Fruit fly (Drosophila melanogaster) whole organism, embryonic: ENCODE data around the gene CG5498.
A peak's percentile ranks its signal among the peaks of the same experiment; 100 is the strongest.

Experiments
- Ada2b ChIP-seq: fragments of 200-800 bp; sonication (Bioruptor generic); IDR thresholded peaks from 2 replicates; pipeline ENCODE4 v1.3.6; 2022; ENCODE audit warnings: missing biosample characterization, missing genetic modification characterization
- Bgb ChIP-seq: fragments of 200-800 bp; sonication (Bioruptor generic); IDR thresholded peaks from 2 replicates; pipeline ENCODE4 v1.3.6; 2022; ENCODE audit warnings: missing biosample characterization, missing genetic modification characterization; ENCODE audit not compliant: partially characterized antibody
- C15 ChIP-seq: fragments of 200-800 bp; sonication (Bioruptor generic); IDR thresholded peaks from 3 replicates; pipeline ENCODE4 v1.3.6; 2022; ENCODE audit warnings: missing biosample characterization, missing genetic modification characterization
- CG10267 ChIP-seq: fragments of 200-800 bp; sonication (Bioruptor generic); optimal IDR thresholded peaks from 2 replicates; lab custom pipeline; 2018; ENCODE audit warnings: missing biosample characterization, mild to moderate bottlenecking, missing genetic modification characterization, moderate library complexity
- CG11085 ChIP-seq: fragments of 200-800 bp; sonication (Bioruptor generic); IDR thresholded peaks from 2 replicates; pipeline ENCODE4 v1.3.6; 2022; ENCODE audit warnings: missing biosample characterization, missing genetic modification characterization
- CG11247 ChIP-seq: fragments of 200-800 bp; sonication (Bioruptor generic); IDR thresholded peaks from 2 replicates; pipeline ENCODE4 v1.3.6; 2022; ENCODE audit warnings: missing biosample characterization, missing genetic modification characterization
- CG12942 ChIP-seq: fragments of 200-800 bp; sonication (Bioruptor generic); optimal IDR thresholded peaks from 3 replicates; lab custom pipeline; 2016; ENCODE audit warnings: missing biosample characterization, missing genetic modification characterization
- CG15479 ChIP-seq: fragments of 200-800 bp; sonication (Bioruptor generic); optimal IDR thresholded peaks from 3 replicates; lab custom pipeline; 2019; ENCODE audit warnings: missing biosample characterization, mild to moderate bottlenecking, missing genetic modification characterization, moderate library complexity
- CG1832 ChIP-seq: fragments of 200-800 bp; sonication (Bioruptor generic); optimal IDR thresholded peaks from 2 replicates; lab custom pipeline; 2017; ENCODE audit warnings: missing biosample characterization, mild to moderate bottlenecking, missing genetic modification characterization, inconsistent platforms
- CG18764 ChIP-seq: fragments of 200-800 bp; sonication (Bioruptor generic); optimal IDR thresholded peaks from 3 replicates; lab custom pipeline; 2016; ENCODE audit warnings: missing biosample characterization, missing genetic modification characterization
- CG30403 ChIP-seq: fragments of 200-800 bp; sonication (Bioruptor generic); optimal IDR thresholded peaks from 3 replicates; lab custom pipeline; 2016; ENCODE audit warnings: missing biosample characterization, missing genetic modification characterization
- CG33213 ChIP-seq: fragments of 200-800 bp; sonication (Bioruptor generic); optimal IDR thresholded peaks from 3 replicates; lab custom pipeline; 2016; ENCODE audit warnings: missing biosample characterization, missing genetic modification characterization
- CG4854 ChIP-seq: fragments of 200-800 bp; sonication (Bioruptor generic); optimal IDR thresholded peaks from 2 replicates; lab custom pipeline; 2016; ENCODE audit warnings: missing biosample characterization, missing genetic modification characterization, inconsistent platforms
- CG6791 ChIP-seq: fragments of 200-800 bp; sonication (Bioruptor generic); IDR thresholded peaks from 3 replicates; pipeline ENCODE4 v1.3.6; 2022; ENCODE audit warnings: missing biosample characterization, missing genetic modification characterization; ENCODE audit not compliant: partially characterized antibody
- CG7745 ChIP-seq: fragments of 200-800 bp; sonication (Bioruptor generic); optimal IDR thresholded peaks from 2 replicates; lab custom pipeline; 2018; ENCODE audit warnings: missing biosample characterization, mild to moderate bottlenecking, missing genetic modification characterization, moderate library complexity
- CG8944 ChIP-seq: fragments of 200-800 bp; sonication (Bioruptor generic); optimal IDR thresholded peaks from 3 replicates; lab custom pipeline; 2016; ENCODE audit warnings: missing biosample characterization, missing genetic modification characterization
- CG9876 ChIP-seq: fragments of 200-800 bp; sonication (Bioruptor generic); optimal IDR thresholded peaks from 2 replicates; lab custom pipeline; 2016; ENCODE audit warnings: missing biosample characterization, missing genetic modification characterization
- Dp ChIP-seq: fragments of 200-800 bp; sonication (Bioruptor generic); optimal IDR thresholded peaks from 2 replicates; lab custom pipeline; 2018; ENCODE audit warnings: missing biosample characterization, mild to moderate bottlenecking, missing genetic modification characterization, moderate library complexity
- Fer3 ChIP-seq: fragments of 200-800 bp; sonication (Bioruptor generic); optimal IDR thresholded peaks from 2 replicates; lab custom pipeline; 2018; ENCODE audit warnings: missing biosample characterization, mild to moderate bottlenecking, missing genetic modification characterization, moderate library complexity
- Hand ChIP-seq: fragments of 200-800 bp; sonication (Bioruptor generic); optimal IDR thresholded peaks from 2 replicates; lab custom pipeline; 2017; ENCODE audit warnings: mild to moderate bottlenecking, missing biosample characterization, missing genetic modification reagents, missing genetic modification characterization
- HmgZ ChIP-seq: fragments of 200-800 bp; sonication (Bioruptor generic); optimal IDR thresholded peaks from 2 replicates; lab custom pipeline; 2018; ENCODE audit warnings: missing biosample characterization, mild to moderate bottlenecking, missing genetic modification characterization
- Hr39 ChIP-seq: fragments of >200 bp; optimal IDR thresholded peaks from 2 replicates; lab custom pipeline; 2017
- Med ChIP-seq: fragments of 200-800 bp; sonication (Bioruptor generic); peaks from one replicate; lab custom pipeline; 2016; ENCODE audit warnings: missing biosample characterization, missing genetic modification characterization, mild to moderate bottlenecking, inconsistent platforms, moderate library complexity
- NFAT ChIP-seq: fragments of 200-800 bp; sonication (Bioruptor generic); IDR thresholded peaks from 2 replicates; pipeline ENCODE4 v1.3.6; 2022; ENCODE audit warnings: missing biosample characterization, missing genetic modification characterization
- NfI ChIP-seq: fragments of 200-800 bp; sonication (Bioruptor generic); optimal IDR thresholded peaks from 3 replicates; lab custom pipeline; 2018; ENCODE audit warnings: missing biosample characterization, mild to moderate bottlenecking, missing genetic modification characterization, moderate library complexity
- Pdp1 ChIP-seq, 2 experiments: fragments of 200-800 bp; sonication (Bioruptor generic); optimal IDR thresholded peaks; 3 replicates each; lab custom pipeline; 2016; ENCODE audit warnings: missing biosample characterization in 2 of 2, missing genetic modification characterization in 2 of 2, mild to moderate bottlenecking in 1 of 2, moderate library complexity in 1 of 2
- Poxn ChIP-seq: fragments of 200-800 bp; sonication (Bioruptor generic); IDR thresholded peaks from 2 replicates; pipeline ENCODE4 v1.3.6; 2022; ENCODE audit warnings: missing biosample characterization, missing genetic modification characterization
- Rx ChIP-seq: fragments of 200-800 bp; sonication (Bioruptor generic); IDR thresholded peaks from 2 replicates; pipeline ENCODE4 v1.3.6; 2022; ENCODE audit warnings: missing biosample characterization, missing genetic modification characterization
- Sin3A ChIP-seq: fragments of >200 bp; optimal IDR thresholded peaks from 2 replicates; lab custom pipeline; 2018
- Trl ChIP-seq, 3 experiments: fragments of >200 bp in 2 of 3; fragments of 200-800 bp in 1 of 3; sonication (Bioruptor generic) in 1 of 3; optimal IDR thresholded peaks; 2 replicates in 1 of 3; 3 replicates in 2 of 3; lab custom pipeline; 2016 to 2017; ENCODE audit warnings: missing biosample characterization in 1 of 3, missing genetic modification characterization in 1 of 3
- ap ChIP-seq: fragments of 200-800 bp; sonication (Bioruptor generic); IDR thresholded peaks from 2 replicates; pipeline ENCODE4 v1.3.6; 2022; ENCODE audit warnings: missing biosample characterization, missing genetic modification characterization
- bcd ChIP-seq: fragments of 200-800 bp; sonication (Bioruptor generic); optimal IDR thresholded peaks from 2 replicates; lab custom pipeline; 2017; ENCODE audit warnings: missing biosample characterization, mild to moderate bottlenecking, missing genetic modification characterization
- br ChIP-seq: fragments of >200 bp; optimal IDR thresholded peaks from 2 replicates; lab custom pipeline; 2017
- cg ChIP-seq: fragments of 200-800 bp; sonication (Bioruptor generic); optimal IDR thresholded peaks from 3 replicates; lab custom pipeline; 2019; ENCODE audit warnings: missing biosample characterization, mild to moderate bottlenecking, missing genetic modification characterization, moderate library complexity
- crol ChIP-seq: fragments of 200-800 bp; sonication (Bioruptor generic); IDR thresholded peaks from 2 replicates; pipeline ENCODE4 v1.3.6; 2022; ENCODE audit warnings: missing biosample characterization, missing genetic modification characterization
- cwo ChIP-seq: fragments of 200-800 bp; sonication (Bioruptor generic); optimal IDR thresholded peaks from 3 replicates; lab custom pipeline; 2017; ENCODE audit warnings: missing biosample characterization, missing genetic modification characterization, mild to moderate bottlenecking, moderate library complexity, missing genetic modification reagents
- emc ChIP-seq: fragments of 200-800 bp; sonication (Bioruptor generic); optimal IDR thresholded peaks from 2 replicates; lab custom pipeline; 2016; ENCODE audit warnings: missing biosample characterization, missing genetic modification characterization
- fru ChIP-seq: fragments of >200 bp; optimal IDR thresholded peaks from 2 replicates; lab custom pipeline; 2017
- gcm ChIP-seq: fragments of 200-800 bp; sonication (Bioruptor generic); optimal IDR thresholded peaks from 2 replicates; lab custom pipeline; 2019; ENCODE audit warnings: missing biosample characterization, mild to moderate bottlenecking, missing genetic modification characterization, moderate library complexity
- gcm2 ChIP-seq: fragments of 200-800 bp; sonication (Bioruptor generic); optimal IDR thresholded peaks from 2 replicates; lab custom pipeline; 2016; ENCODE audit warnings: missing biosample characterization, missing genetic modification characterization
- lilli ChIP-seq: fragments of 200-800 bp; sonication (Bioruptor generic); optimal IDR thresholded peaks from 3 replicates; lab custom pipeline; 2016; ENCODE audit warnings: missing biosample characterization, missing genetic modification characterization
- lola ChIP-seq, 3 experiments: fragments of >200 bp in 2 of 3; fragments of 200-800 bp in 1 of 3; sonication (Bioruptor generic) in 1 of 3; optimal IDR thresholded peaks; 2 replicates each; lab custom pipeline; 2017 to 2019; ENCODE audit warnings: missing biosample characterization in 3 of 3, missing genetic modification characterization in 3 of 3, mild to moderate bottlenecking in 1 of 3, moderate library complexity in 1 of 3
- maf-S ChIP-seq: fragments of 200-800 bp; sonication (Bioruptor generic); optimal IDR thresholded peaks from 2 replicates; lab custom pipeline; 2016; ENCODE audit warnings: missing biosample characterization, missing genetic modification characterization
- nerfin-1 ChIP-seq: fragments of 200-800 bp; sonication (Bioruptor generic); optimal IDR thresholded peaks from 3 replicates; lab custom pipeline; 2019; ENCODE audit warnings: missing biosample characterization, mild to moderate bottlenecking, missing genetic modification characterization, moderate library complexity
- otp ChIP-seq: fragments of 200-800 bp; sonication (Bioruptor generic); IDR thresholded peaks from 3 replicates; pipeline ENCODE4, ENCODE4 v1.3.6; 2022; ENCODE audit warnings: missing biosample characterization, missing genetic modification characterization
- p53 ChIP-seq: fragments of 200-800 bp; sonication (Bioruptor generic); optimal IDR thresholded peaks from 2 replicates; lab custom pipeline; 2016; ENCODE audit warnings: missing biosample characterization, missing genetic modification characterization
- seq ChIP-seq: fragments of 200-800 bp; sonication (Bioruptor generic); IDR thresholded peaks from 2 replicates; pipeline ENCODE4 v1.3.6; 2022; ENCODE audit warnings: missing biosample characterization, missing genetic modification characterization
- ttk ChIP-seq: fragments of 200-800 bp; sonication (Bioruptor generic); IDR thresholded peaks from 2 replicates; pipeline ENCODE4 v2.1.2; 2022; ENCODE audit warnings: missing biosample characterization, missing genetic modification characterization
- z ChIP-seq: fragments of 200-800 bp; sonication (Bioruptor generic); IDR thresholded peaks from 3 replicates; pipeline ENCODE4 v1.3.6; 2022; ENCODE audit warnings: missing biosample characterization, missing genetic modification characterization

Gene CG5498

dm6 chr3L:20348581-20349093, 35.3 kb downstream of the CG5498 start:
- TF ChIP-seq Med (GFP tag; lab: Kevin White, UChicago): peak; percentile 25
- 0 out of 3 replicates have a peak, but pooled peaks have one; percentile 23 for TF ChIP-seq otp
- peak; percentile 51; the same call in 1 of the 3 replicates for TF ChIP-seq z
- TF ChIP-seq CG1832: peak; percentile 84
- TF ChIP-seq Trl (optimal IDR thresholded peaks at IDR 0.05; lab: Kevin White, UChicago): peak; percentile 70 to 91
- TF ChIP-seq Trl (GFP tag; optimal IDR thresholded peaks at IDR 0.05; lab: Kevin White, UChicago): no peak
- TF ChIP-seq ap (GFP tag; lab: Robert Waterston, UW): no peak
- TF ChIP-seq Bgb: no peak
- peak; percentile 94 for TF ChIP-seq crol (GFP tag; lab: Robert Waterston, UW)
- no peak for TF ChIP-seq CG30403
- no peak for TF ChIP-seq p53
- TF ChIP-seq cg: peak; percentile 53
- no peak for TF ChIP-seq cwo (GFP tag; lab: Kevin White, UChicago)

- TF ChIP-seq CG6791 (GFP tag; lab: Robert Waterston, UW) (peak; percentile 94), CG15479 (peak; percentile 74), NfI (peak; percentile 63), CG11085 (no peak; the same call in 1 of the 2 replicates), Dp (GFP tag; lab: Kevin White, UChicago) (peak; percentile 2), CG11247 (no peak), br (lab: Kevin White, UChicago) (no peak), CG8944 (peak; percentile 41), lola (GFP tag; optimal IDR thresholded peaks at IDR 0.05; lab: Kevin White, UChicago) (peak in 1 of 3 experiments; percentile 77), gcm (GFP tag; lab: Kevin White, UChicago) (no peak), emc (GFP tag; lab: Kevin White, UChicago) (peak; percentile 9), Fer3 (tag; lab: Kevin White, UChicago) (peak; percentile 72), Hr39 (lab: Kevin White, UChicago) (no peak), lilli (peak; percentile 84), fru (lab: Kevin White, UChicago) (no peak), Rx (GFP tag; lab: Robert Waterston, UW) (peak; percentile 56; the same call in 1 of the 2 replicates), ttk (GFP tag; lab: Robert Waterston, UW) (no peak; the same call in 1 of the 2 replicates), CG12942 (GFP tag; lab: Kevin White, UChicago) (peak; percentile 77), CG4854 (GFP tag; lab: Kevin White, UChicago) (peak; percentile 26), CG18764 (GFP tag; lab: Kevin White, UChicago) (peak; percentile 71), CG9876 (GFP tag; lab: Kevin White, UChicago) (peak; percentile 38), CG10267 (tag; lab: Kevin White, UChicago) (peak; percentile 80), C15 (GFP tag; lab: Robert Waterston, UW) (peak; percentile 66; the same call in 1 of the 3 replicates), NFAT (GFP tag; lab: Robert Waterston, UW) (peak; percentile 83), HmgZ (tag; lab: Kevin White, UChicago) (peak; percentile 55), Sin3A (lab: Kevin White, UChicago) (no peak), Ada2b (GFP tag; lab: Robert Waterston, UW) (peak; percentile 57; the same call in 1 of the 2 replicates), gcm2 (GFP tag; lab: Kevin White, UChicago) (peak; percentile 38), CG33213 (GFP tag; lab: Kevin White, UChicago) (peak; percentile 51), maf-S (peak; percentile 59), CG7745 (tag; lab: Kevin White, UChicago) (no peak), nerfin-1 (tag; lab: Kevin White, UChicago) (peak; percentile 17), seq (peak; percentile 41; the same call in 1 of the 2 replicates), bcd (peak; percentile 70), Hand (peak; percentile 5), Poxn (no peak), Pdp1 (GFP tag; optimal IDR thresholded peaks at IDR 0.05; lab: Kevin White, UChicago) (peak; percentile 53 to 61)
Measured at dm6 chr3L:20347762-20348580, 35.9 kb downstream of the CG5498 start, which contains the start of the genes Rbbp5 and eRF1. TSS of gene Rbbp5 (minus strand) at chr3L:20347942. TSS of gene eRF1 (plus strand) at chr3L:20348355.
